Worm (Caenorhabditis elegans) whole organism, L4/young adult: ENCODE data around the gene F15B9.6.
A peak's percentile ranks its signal among the peaks of the same experiment; 100 is the strongest.

Experiments
- W03F9.2 ChIP-seq: fragments of 150-350 bp; optimal IDR thresholded peaks from 2 replicates; lab custom pipeline; 2014; ENCODE audit warnings: missing biosample characterization, missing genetic modification characterization
- dao-5 ChIP-seq: sonication (generic microtip); optimal IDR thresholded peaks from 2 replicates; lab custom pipeline; 2016; ENCODE audit warnings: missing genotype, missing genetic modification characterization, moderate library complexity, missing compliant biosample characterization
- him-1 ChIP-seq: sonication (generic microtip); optimal IDR thresholded peaks from 2 replicates; lab custom pipeline; 2016; ENCODE audit warnings: missing genotype, missing genetic modification reagents, missing genetic modification characterization, missing compliant biosample characterization

The F15B9.6 gene

DNA sequence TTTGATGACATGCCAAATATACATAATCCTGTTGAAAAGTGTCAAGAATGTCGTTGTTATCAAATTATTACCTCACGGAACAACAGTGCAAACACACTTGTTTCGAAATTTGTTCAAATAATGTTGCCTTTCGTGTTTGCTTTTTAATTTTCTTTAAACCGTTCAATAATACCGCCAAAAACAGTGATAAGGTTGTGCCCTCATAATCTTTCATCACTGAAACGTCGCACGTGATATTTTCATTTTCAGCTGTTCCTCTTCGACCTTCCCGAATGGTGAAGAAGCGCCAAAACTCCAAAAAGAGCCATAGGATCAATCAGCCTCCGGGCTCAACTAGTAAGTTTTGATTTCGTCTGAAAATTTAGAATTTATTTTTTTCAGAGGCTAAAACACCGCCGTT is 11.9 kb upstream of the F15B9.6 start, which contains the start of gene inft-2:
inft-2 (plus strand) TSS at position 248 of the 400 bp plus-strand sequence.
- no peak for TF ChIP-seq him-1 (tag; lab: Kevin White, UChicago)
- TF ChIP-seq dao-5 (tag; lab: Kevin White, UChicago): no peak
- TF ChIP-seq W03F9.2 (tag; lab: Kevin White, UChicago): no peak

- TF ChIP-seq him-1 (tag; lab: Kevin White, UChicago) (peak; percentile 72), W03F9.2 (tag; lab: Kevin White, UChicago) (no peak), dao-5 (tag; lab: Kevin White, UChicago) (peak; percentile 72)
Observed at ce11 chrV:13003378-13003777, 10.6 kb upstream of the F15B9.6 start.

DNA sequence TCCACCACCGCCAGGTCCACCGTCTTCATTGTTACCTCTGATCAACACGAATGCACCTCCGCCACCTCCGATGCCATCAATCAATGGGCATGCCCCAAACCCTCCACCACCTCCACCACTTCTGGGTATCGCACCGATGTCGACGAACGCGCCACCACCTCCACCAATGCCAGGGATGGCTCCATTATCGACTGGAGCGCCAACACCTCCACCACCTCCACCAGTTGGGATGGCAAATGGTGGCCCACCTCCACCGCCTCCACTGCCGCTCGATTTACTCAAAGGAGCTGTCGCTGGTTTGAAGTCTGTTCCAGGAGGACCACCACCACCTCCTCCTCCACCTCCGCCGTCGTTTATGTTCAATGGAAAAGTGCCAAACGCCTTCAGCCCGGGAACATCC is 9.6 kb upstream of the F15B9.6 start:
- TF ChIP-seq W03F9.2 (tag; lab: Kevin White, UChicago) (no peak), him-1 (tag; lab: Kevin White, UChicago) (no peak), dao-5 (tag; lab: Kevin White, UChicago) (no peak)

ce11 chrV:13006754-13007153 is 7.2 kb upstream of the F15B9.6 start:
- TF ChIP-seq him-1 (tag; lab: Kevin White, UChicago) (no peak), W03F9.2 (tag; lab: Kevin White, UChicago) (no peak), dao-5 (tag; lab: Kevin White, UChicago) (no peak)

DNA sequence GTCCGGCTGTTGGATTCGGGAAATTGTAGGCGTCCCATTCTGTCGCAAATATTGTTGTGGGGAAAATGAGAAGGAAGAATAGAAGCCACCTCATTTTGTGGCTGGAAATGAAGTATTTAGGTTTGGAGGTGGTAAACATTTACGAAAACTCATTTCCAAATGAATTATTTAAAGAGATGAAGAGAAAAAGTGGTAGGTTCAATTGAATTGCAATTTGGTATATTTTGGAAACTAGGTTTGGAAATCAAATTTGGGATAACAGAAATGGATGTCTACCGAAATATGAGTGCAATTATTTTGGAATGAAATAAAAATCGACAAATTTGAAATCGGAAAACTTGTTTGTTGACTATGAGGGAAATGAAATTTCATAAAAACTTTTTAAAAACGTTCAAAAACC is 5.1 kb upstream of the F15B9.6 start, which contains the start of gene F15B9.10:
F15B9.10 (minus strand) TSS at position 101 of the 400 bp plus-strand sequence.
- TF ChIP-seq him-1 (tag; lab: Kevin White, UChicago) (no peak), dao-5 (tag; lab: Kevin White, UChicago) (no peak), W03F9.2 (tag; lab: Kevin White, UChicago) (no peak)

DNA sequence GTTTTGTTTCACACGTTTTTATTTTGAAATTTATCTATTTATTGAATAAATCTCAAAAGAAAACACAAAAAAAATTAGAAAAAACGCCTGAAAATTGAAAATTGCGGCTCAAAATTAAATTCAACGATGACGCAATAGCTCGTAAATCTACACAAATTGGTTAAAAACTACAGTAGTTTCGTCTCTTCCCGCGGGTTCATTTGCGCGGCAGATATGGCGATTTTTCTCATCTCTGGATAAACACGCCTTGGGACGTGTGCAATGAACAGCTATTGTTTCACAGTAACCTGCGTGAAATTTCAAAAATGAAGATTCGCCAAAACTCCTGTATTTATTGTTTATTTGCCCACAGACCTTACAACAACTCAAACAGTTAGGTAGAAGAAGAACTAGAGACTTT is 4.7 kb upstream of the F15B9.6 start:
- TF ChIP-seq him-1 (tag; lab: Kevin White, UChicago) (no peak), dao-5 (tag; lab: Kevin White, UChicago) (no peak), W03F9.2 (tag; lab: Kevin White, UChicago) (no peak)

DNA sequence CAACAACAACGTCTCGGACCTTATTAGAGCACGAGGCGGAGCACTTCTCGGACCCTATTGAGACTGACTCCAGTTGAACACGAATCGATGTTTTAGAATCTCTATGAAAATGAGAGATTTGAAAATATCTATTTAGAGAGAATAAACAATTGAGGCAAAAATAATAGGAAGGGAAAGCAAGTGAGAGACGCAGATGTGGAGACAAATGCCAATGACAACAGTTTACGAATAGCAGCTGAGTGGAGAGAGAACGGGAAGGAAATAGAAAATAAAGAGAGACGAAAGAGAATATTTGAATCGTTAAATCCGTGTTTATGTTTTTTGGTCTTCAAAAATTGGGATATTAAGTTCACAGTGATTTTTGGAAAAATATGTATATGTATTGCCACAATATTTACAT is 4.1 kb upstream of the F15B9.6 start:
- TF ChIP-seq W03F9.2 (tag; lab: Kevin White, UChicago) (no peak), dao-5 (tag; lab: Kevin White, UChicago) (no peak), him-1 (tag; lab: Kevin White, UChicago) (no peak)

DNA sequence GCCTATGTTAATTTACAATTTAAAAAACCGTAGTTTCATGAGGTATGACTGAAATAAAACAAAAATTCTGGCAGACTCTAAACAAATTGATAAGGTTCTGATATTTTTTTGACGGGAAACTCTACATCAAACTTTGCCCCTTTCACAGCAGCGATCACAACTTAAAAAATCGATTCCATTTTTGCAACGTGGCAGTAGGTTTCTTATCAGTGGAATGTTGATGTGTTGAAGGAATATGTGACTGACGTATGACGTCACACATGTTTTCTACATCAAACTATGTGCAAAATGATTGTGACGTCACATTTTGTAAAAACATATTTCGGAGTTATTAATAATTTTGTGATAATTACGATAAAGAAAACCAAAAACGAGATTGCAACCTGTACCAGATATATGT is 2.0 kb upstream of the F15B9.6 start:
- TF ChIP-seq him-1 (tag; lab: Kevin White, UChicago): no peak
- no peak for TF ChIP-seq W03F9.2 (tag; lab: Kevin White, UChicago)
- no peak for TF ChIP-seq dao-5 (tag; lab: Kevin White, UChicago)

- TF ChIP-seq W03F9.2 (tag; lab: Kevin White, UChicago) (no peak), dao-5 (tag; lab: Kevin White, UChicago) (no peak), him-1 (tag; lab: Kevin White, UChicago) (no peak)
Observed at ce11 chrV:13013158-13013557, 786 bp upstream of the F15B9.6 start, which contains the start of gene try-10. Gene try-10 (minus strand): TSS chrV:13013258.

ce11 chrV:13018233-13018632 is 4.3 kb downstream of the F15B9.6 start:
- TF ChIP-seq him-1 (tag; lab: Kevin White, UChicago) (no peak), dao-5 (tag; lab: Kevin White, UChicago) (no peak), W03F9.2 (tag; lab: Kevin White, UChicago) (no peak)

DNA sequence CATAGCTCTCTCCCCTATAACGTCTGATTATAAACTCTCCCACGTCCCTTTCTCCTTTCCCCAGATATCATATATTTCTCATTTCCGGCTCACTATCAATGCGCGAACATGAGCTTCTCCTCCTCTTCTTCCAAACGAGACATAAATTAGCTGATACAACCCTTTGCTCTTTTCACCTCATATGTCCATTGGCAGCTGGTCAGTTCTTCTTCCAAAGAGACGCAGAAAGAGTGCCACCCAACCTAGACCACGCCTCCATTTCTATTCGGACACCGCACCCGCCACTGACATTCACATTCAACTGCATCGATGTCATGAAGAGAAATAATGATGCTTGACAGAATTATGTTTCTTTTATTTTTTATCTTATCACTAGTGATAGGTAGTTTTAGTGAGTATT is 4.8 kb downstream of the F15B9.6 start, which contains the start of gene fmi-1:
fmi-1 (plus strand) TSS at position 301 of the 400 bp plus-strand sequence.
- TF ChIP-seq dao-5 (tag; lab: Kevin White, UChicago) (no peak), W03F9.2 (tag; lab: Kevin White, UChicago) (no peak), him-1 (tag; lab: Kevin White, UChicago) (no peak)

DNA sequence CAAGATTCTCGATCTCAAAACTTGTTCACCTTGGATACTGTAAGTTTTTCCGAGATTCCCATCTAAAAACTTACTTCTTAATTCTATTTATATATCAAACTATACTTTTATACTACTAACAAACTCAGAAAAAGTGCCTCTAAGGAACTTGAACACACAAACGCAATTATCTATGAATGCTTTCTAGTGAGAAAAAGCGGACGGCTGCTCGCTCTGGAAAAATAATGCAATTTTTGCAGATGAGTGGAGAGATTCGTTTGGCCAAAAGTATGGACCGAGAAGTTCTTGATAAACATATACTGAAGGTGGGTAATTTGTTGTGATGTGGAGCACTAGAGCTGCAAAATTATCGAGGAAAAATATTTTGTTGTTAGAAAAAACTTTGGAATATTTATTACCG is 6.1 kb downstream of the F15B9.6 start:
- TF ChIP-seq dao-5 (tag; lab: Kevin White, UChicago) (no peak), him-1 (tag; lab: Kevin White, UChicago) (no peak), W03F9.2 (tag; lab: Kevin White, UChicago) (no peak)

- TF ChIP-seq dao-5 (tag; lab: Kevin White, UChicago) (no peak), W03F9.2 (tag; lab: Kevin White, UChicago) (no peak), him-1 (tag; lab: Kevin White, UChicago) (no peak)
Observed at ce11 chrV:13020638-13021037, 6.7 kb downstream of the F15B9.6 start.

DNA sequence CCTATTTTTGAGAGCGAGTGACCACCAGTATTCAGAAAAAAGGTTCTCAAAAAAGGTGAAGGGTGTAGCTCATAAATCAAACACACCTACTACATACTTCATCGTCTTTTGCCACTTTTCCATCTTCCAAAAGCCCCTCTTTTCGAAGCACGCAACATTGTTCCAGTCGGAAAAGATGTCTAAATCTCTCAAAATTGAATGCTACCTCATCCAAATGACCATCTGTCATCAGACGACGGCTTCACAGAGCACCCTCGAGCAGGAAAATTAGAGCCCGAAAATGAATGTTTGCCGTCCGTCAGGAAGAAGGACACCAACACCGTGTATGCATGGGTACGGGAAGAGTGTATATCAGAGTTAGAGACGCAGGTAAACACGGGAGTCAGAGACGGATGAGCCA is 7.6 kb downstream of the F15B9.6 start:
- TF ChIP-seq him-1 (tag; lab: Kevin White, UChicago) (no peak), W03F9.2 (tag; lab: Kevin White, UChicago) (no peak), dao-5 (tag; lab: Kevin White, UChicago) (no peak)
